Fruit fly (Drosophila melanogaster) whole organism, embryonic: Measurements from ENCODE around the gene drl.
A peak's percentile ranks its signal among the peaks of the same experiment; 100 is the strongest.

ENCODE experiments used
- Abd-B ChIP-seq: fragments of 200-800 bp; sonication (Bioruptor generic); optimal IDR thresholded peaks from 2 replicates; lab custom pipeline; 2018; ENCODE audit warnings: missing biosample characterization, mild to moderate bottlenecking, missing genetic modification characterization, moderate library complexity
- CG10209 ChIP-seq: fragments of 200-800 bp; sonication (Bioruptor generic); optimal IDR thresholded peaks from 3 replicates; lab custom pipeline; 2017; ENCODE audit warnings: missing biosample characterization, mild to moderate bottlenecking, missing genetic modification characterization, missing genetic modification reagents
- CG10267 ChIP-seq: fragments of 200-800 bp; sonication (Bioruptor generic); optimal IDR thresholded peaks from 2 replicates; lab custom pipeline; 2018; ENCODE audit warnings: missing biosample characterization, mild to moderate bottlenecking, missing genetic modification characterization, moderate library complexity
- CG10979 ChIP-seq: fragments of 200-800 bp; sonication (Bioruptor generic); optimal IDR thresholded peaks from 2 replicates; lab custom pipeline; 2018; ENCODE audit warnings: missing biosample characterization, mild to moderate bottlenecking, missing genetic modification characterization, moderate library complexity
- CG12155 ChIP-seq: fragments of 200-800 bp; sonication (Bioruptor generic); optimal IDR thresholded peaks from 3 replicates; lab custom pipeline; 2016; ENCODE audit warnings: missing biosample characterization, missing genetic modification characterization
- CG12219 ChIP-seq: fragments of 200-800 bp; sonication (Bioruptor generic); optimal IDR thresholded peaks from 3 replicates; lab custom pipeline; 2018; ENCODE audit warnings: missing biosample characterization, mild to moderate bottlenecking, missing genetic modification characterization
- CG12659 ChIP-seq: fragments of 200-800 bp; sonication (Bioruptor generic); optimal IDR thresholded peaks from 3 replicates; lab custom pipeline; 2017; ENCODE audit warnings: mild to moderate bottlenecking, missing biosample characterization, missing genetic modification reagents, missing genetic modification characterization
- CG13775 ChIP-seq: fragments of 200-800 bp; sonication (Bioruptor generic); optimal IDR thresholded peaks from 3 replicates; lab custom pipeline; 2017; ENCODE audit warnings: missing biosample characterization, mild to moderate bottlenecking, missing genetic modification characterization
- CG14050 ChIP-seq: fragments of 200-800 bp; sonication (Bioruptor generic); IDR thresholded peaks from 3 replicates; pipeline ENCODE4 v1.3.6; 2022; ENCODE audit warnings: missing biosample characterization, missing genetic modification characterization
- CG14965 ChIP-seq: fragments of 200-800 bp; sonication (Bioruptor generic); optimal IDR thresholded peaks from 2 replicates; lab custom pipeline; 2016; ENCODE audit warnings: missing biosample characterization, missing genetic modification characterization, borderline replicate concordance
- CG16813 ChIP-seq: fragments of 200-800 bp; sonication (Bioruptor generic); IDR thresholded peaks from 3 replicates; pipeline ENCODE4 v1.3.6; 2022; ENCODE audit warnings: missing biosample characterization, missing genetic modification characterization; ENCODE audit not compliant: partially characterized antibody
- CG18262 ChIP-seq: fragments of 200-800 bp; optimal IDR thresholded peaks from 3 replicates; lab custom pipeline; 2019; ENCODE audit warnings: missing biosample characterization, mild to moderate bottlenecking, missing genetic modification characterization, moderate library complexity
- CG5180 ChIP-seq: fragments of 200-800 bp; sonication (Bioruptor generic); optimal IDR thresholded peaks from 3 replicates; lab custom pipeline; 2017; ENCODE audit warnings: missing biosample characterization, missing genetic modification characterization, mild to moderate bottlenecking, moderate library complexity, missing genetic modification reagents
- CG6683 ChIP-seq: fragments of 200-800 bp; sonication (Bioruptor generic); optimal IDR thresholded peaks from 2 replicates; lab custom pipeline; 2017; ENCODE audit warnings: missing biosample characterization, mild to moderate bottlenecking, missing genetic modification characterization, missing genetic modification reagents
- Ets65A ChIP-seq: fragments of 200-800 bp; sonication (Bioruptor generic); peaks from one replicate; lab custom pipeline; 2016; ENCODE audit warnings: missing biosample characterization, missing genetic modification characterization
- Ets97D ChIP-seq: fragments of 200-800 bp; sonication (Bioruptor generic); optimal IDR thresholded peaks from 3 replicates; lab custom pipeline; 2016; ENCODE audit warnings: missing biosample characterization, missing genetic modification characterization
- HLH54F ChIP-seq: fragments of 200-800 bp; sonication (Bioruptor generic); optimal IDR thresholded peaks from 3 replicates; lab custom pipeline; 2016; ENCODE audit warnings: missing biosample characterization, missing genetic modification characterization
- Hmx ChIP-seq: fragments of 200-800 bp; sonication (Bioruptor generic); optimal IDR thresholded peaks from 2 replicates; lab custom pipeline; 2016; ENCODE audit warnings: missing biosample characterization, missing genetic modification characterization
- Jarid2 ChIP-seq: fragments of 200-800 bp; sonication (Bioruptor generic); optimal IDR thresholded peaks from 3 replicates; lab custom pipeline; 2017; ENCODE audit warnings: mild to moderate bottlenecking, missing biosample characterization, missing genetic modification reagents, missing genetic modification characterization
- Mrtf ChIP-seq: fragments of 200-800 bp; sonication (Bioruptor generic); IDR thresholded peaks from 3 replicates; pipeline ENCODE4 v1.3.6; 2022; ENCODE audit warnings: missing biosample characterization, missing genetic modification characterization
- Stat92E ChIP-seq, 3 experiments: fragments of >200 bp in 2 of 3; fragments of 200-800 bp in 1 of 3; sonication (Bioruptor generic) in 1 of 3; optimal IDR thresholded peaks; 2 replicates each; lab custom pipeline; 2017 to 2019; ENCODE audit warnings: missing biosample characterization in 3 of 3, missing genetic modification characterization in 3 of 3, mild to moderate bottlenecking in 1 of 3, moderate library complexity in 1 of 3
- ab ChIP-seq: fragments of 200-800 bp; sonication (Bioruptor generic); optimal IDR thresholded peaks from 2 replicates; lab custom pipeline; 2016; ENCODE audit warnings: missing biosample characterization, missing genetic modification characterization
- dimm ChIP-seq: fragments of 200-800 bp; sonication (Bioruptor generic); IDR thresholded peaks from 2 replicates; pipeline ENCODE4 v1.3.6; 2022; ENCODE audit warnings: missing biosample characterization, missing genetic modification characterization
- ems ChIP-seq: fragments of 200-800 bp; sonication (Bioruptor generic); optimal IDR thresholded peaks from 3 replicates; lab custom pipeline; 2016; ENCODE audit warnings: missing biosample characterization, missing genetic modification characterization
- ewg ChIP-seq: fragments of 200-800 bp; sonication (Bioruptor generic); optimal IDR thresholded peaks from 3 replicates; lab custom pipeline; 2017; ENCODE audit warnings: mild to moderate bottlenecking, missing biosample characterization, missing genetic modification reagents, missing genetic modification characterization
- ftz-f1 ChIP-seq: fragments of 200-800 bp; sonication (Bioruptor generic); optimal IDR thresholded peaks from 2 replicates; lab custom pipeline; 2016; ENCODE audit warnings: missing biosample characterization, missing genetic modification characterization
- gsb-n ChIP-seq: fragments of 200-800 bp; sonication (Bioruptor generic); optimal IDR thresholded peaks from 3 replicates; lab custom pipeline; 2018; ENCODE audit warnings: missing biosample characterization, mild to moderate bottlenecking, missing genetic modification characterization
- hth ChIP-seq: fragments of >200 bp; optimal IDR thresholded peaks from 2 replicates; lab custom pipeline; 2017; ENCODE audit warnings: inconsistent platforms
- insv ChIP-seq, 2 experiments: fragments of 200-800 bp; sonication (Bioruptor generic); optimal IDR thresholded peaks; 3 replicates each; lab custom pipeline; 2016 to 2018; ENCODE audit warnings: missing biosample characterization in 2 of 2, missing genetic modification characterization in 2 of 2
- jing ChIP-seq: fragments of 200-800 bp; sonication (Bioruptor generic); optimal IDR thresholded peaks from 2 replicates; lab custom pipeline; 2018; ENCODE audit warnings: missing biosample characterization, mild to moderate bottlenecking, missing genetic modification characterization
- mld ChIP-seq: fragments of 200-800 bp; sonication (Bioruptor generic); IDR thresholded peaks from 3 replicates; pipeline ENCODE4 v1.3.6; 2022; ENCODE audit warnings: missing biosample characterization, missing genetic modification characterization; ENCODE audit not compliant: partially characterized antibody
- odd ChIP-seq: fragments of 200-800 bp; sonication (Bioruptor generic); optimal IDR thresholded peaks from 2 replicates; lab custom pipeline; 2017; ENCODE audit warnings: missing biosample characterization, mild to moderate bottlenecking, missing genetic modification characterization
- p53 ChIP-seq: fragments of 200-800 bp; sonication (Bioruptor generic); optimal IDR thresholded peaks from 2 replicates; lab custom pipeline; 2016; ENCODE audit warnings: missing biosample characterization, missing genetic modification characterization
- pb ChIP-seq: fragments of 200-800 bp; sonication (Bioruptor generic); optimal IDR thresholded peaks from 3 replicates; lab custom pipeline; 2016; ENCODE audit warnings: missing biosample characterization, missing genetic modification characterization
- prd ChIP-seq, 3 experiments: fragments of >200 bp in 2 of 3; fragments of 200-800 bp in 1 of 3; sonication (Bioruptor generic) in 1 of 3; optimal IDR thresholded peaks in 2 of 3; IDR thresholded peaks in 1 of 3; 2 replicates in 2 of 3; 3 replicates in 1 of 3; pipeline versions ENCODE4 v1.3.6 to Lab custom; 2017 to 2022; ENCODE audit warnings: missing biosample characterization in 1 of 3, missing genetic modification characterization in 1 of 3
- pzg ChIP-seq: fragments of 200-800 bp; sonication (Bioruptor generic); optimal IDR thresholded peaks from 3 replicates; lab custom pipeline; 2018; ENCODE audit warnings: missing biosample characterization, mild to moderate bottlenecking, missing genetic modification characterization, moderate library complexity
- sug ChIP-seq: fragments of 200-800 bp; optimal IDR thresholded peaks from 2 replicates; lab custom pipeline; 2019; ENCODE audit warnings: missing biosample characterization, mild to moderate bottlenecking, missing genetic modification characterization, moderate library complexity
- toy ChIP-seq: fragments of 200-800 bp; sonication (Bioruptor generic); IDR thresholded peaks from 2 replicates; pipeline ENCODE4 v1.3.6; 2022; ENCODE audit warnings: missing biosample characterization, missing genetic modification characterization
- trh ChIP-seq: fragments of 200-800 bp; sonication (Bioruptor generic); optimal IDR thresholded peaks from 2 replicates; lab custom pipeline; 2016; ENCODE audit warnings: missing biosample characterization, missing genetic modification characterization
- tup ChIP-seq: fragments of 200-800 bp; sonication (Bioruptor generic); optimal IDR thresholded peaks from 2 replicates; lab custom pipeline; 2016; ENCODE audit warnings: missing biosample characterization, mild to moderate bottlenecking, missing genetic modification characterization, moderate library complexity
- vvl ChIP-seq: fragments of 200-800 bp; sonication (Bioruptor generic); IDR thresholded peaks from 2 replicates; pipeline ENCODE4 v1.3.6; 2022; ENCODE audit warnings: missing biosample characterization, missing genetic modification characterization
- zfh2 ChIP-seq: fragments of 200-800 bp; sonication (Bioruptor generic); optimal IDR thresholded peaks from 2 replicates; lab custom pipeline; 2016; ENCODE audit warnings: missing biosample characterization, missing genetic modification characterization

The drl gene

DNA sequence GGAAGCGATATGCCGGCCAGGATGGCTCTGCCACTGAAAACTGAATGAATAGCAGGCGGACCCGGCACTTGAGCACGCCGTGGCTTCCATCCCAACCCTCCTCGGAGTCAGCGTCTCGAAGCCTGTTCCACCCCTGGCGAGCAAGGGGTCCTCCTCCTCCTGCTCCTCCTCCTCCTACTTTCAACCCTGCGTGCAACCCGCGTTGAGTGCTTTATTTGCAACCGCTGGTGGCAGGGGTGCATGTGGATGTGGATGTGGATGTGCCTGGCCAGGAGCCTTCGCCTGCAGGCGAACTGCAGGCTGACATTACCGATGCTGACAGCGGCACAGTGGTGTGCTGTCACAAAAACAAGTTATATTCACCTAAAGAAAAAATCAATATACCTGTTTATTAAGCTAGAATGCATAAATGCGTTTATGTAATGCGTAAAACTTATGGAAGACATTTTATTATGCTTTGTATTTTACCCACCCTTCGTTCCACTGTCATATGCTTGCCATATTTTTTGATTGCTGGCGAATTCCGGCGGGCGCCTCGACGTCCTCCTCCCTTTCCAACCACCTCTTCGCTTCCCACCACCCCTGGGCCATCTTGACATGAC is 6.4 kb downstream of the drl start (continued):
- TF ChIP-seq CG12219 (GFP tag; lab: Kevin White, UChicago) = peak; percentile 66
- TF ChIP-seq Mrtf = peak; percentile 52; the same call in 1 of the 3 replicates
- TF ChIP-seq CG12659 (GFP tag; lab: Kevin White, UChicago) = peak; percentile 25
- no peak for TF ChIP-seq trh
- TF ChIP-seq toy (GFP tag; lab: Robert Waterston, UW) = no peak
- TF ChIP-seq CG10979 (tag; lab: Kevin White, UChicago) = peak; percentile 76
- no peak for TF ChIP-seq hth
- TF ChIP-seq CG14965 (GFP tag; lab: Kevin White, UChicago) = no peak
- no peak for TF ChIP-seq zfh2 (GFP tag; lab: Kevin White, UChicago)
- TF ChIP-seq p53 (GFP tag; lab: Kevin White, UChicago) = no peak
- no peak for TF ChIP-seq CG5180 (GFP tag; lab: Kevin White, UChicago)
- no peak for TF ChIP-seq ftz-f1 (GFP tag; lab: Kevin White, UChicago)
- peak; percentile 41 for TF ChIP-seq ewg (GFP tag; lab: Kevin White, UChicago)
- no peak for TF ChIP-seq prd (optimal IDR thresholded peaks at IDR 0.05; lab: Kevin White, UChicago)
- peak; percentile 87 for TF ChIP-seq prd (GFP tag; IDR thresholded peaks at IDR 0.05; lab: Robert Waterston, UW)
- no peak for TF ChIP-seq ems (GFP tag; lab: Kevin White, UChicago)
- TF ChIP-seq odd (GFP tag; lab: Kevin White, UChicago) = no peak
- TF ChIP-seq CG12155 (GFP tag; lab: Kevin White, UChicago) = peak; percentile 4
- TF ChIP-seq Jarid2 (GFP tag; lab: Kevin White, UChicago) = no peak
- TF ChIP-seq CG10209 (GFP tag; lab: Kevin White, UChicago) = peak; percentile 56
- peak; percentile 75 for TF ChIP-seq dimm (GFP tag; lab: Robert Waterston, UW)
- TF ChIP-seq CG6683 (GFP tag; lab: Kevin White, UChicago) = peak; percentile 22
- peak; percentile 13 for TF ChIP-seq Ets65A (GFP tag; lab: Kevin White, UChicago)
- TF ChIP-seq CG18262 (tag; lab: Kevin White, UChicago) = peak; percentile 81
- TF ChIP-seq HLH54F = no peak
- TF ChIP-seq ab (GFP tag; lab: Kevin White, UChicago) = no peak
- peak; percentile 42 for TF ChIP-seq pb
- TF ChIP-seq jing (GFP tag; lab: Kevin White, UChicago) = peak; percentile 33
- TF ChIP-seq tup = no peak
- TF ChIP-seq CG13775 = peak; percentile 38
- no peak for TF ChIP-seq Ets97D (GFP tag; lab: Kevin White, UChicago)
- TF ChIP-seq Stat92E (GFP tag; optimal IDR thresholded peaks at IDR 0.05; lab: Kevin White, UChicago) = no peak
- no peak for TF ChIP-seq Hmx (GFP tag; lab: Kevin White, UChicago)
- TF ChIP-seq pzg (GFP tag; lab: Kevin White, UChicago) = no peak
- no peak for TF ChIP-seq insv (GFP tag; optimal IDR thresholded peaks at IDR 0.05; lab: Kevin White, UChicago)
- TF ChIP-seq, all 482 proteins: peak for 257

DNA sequence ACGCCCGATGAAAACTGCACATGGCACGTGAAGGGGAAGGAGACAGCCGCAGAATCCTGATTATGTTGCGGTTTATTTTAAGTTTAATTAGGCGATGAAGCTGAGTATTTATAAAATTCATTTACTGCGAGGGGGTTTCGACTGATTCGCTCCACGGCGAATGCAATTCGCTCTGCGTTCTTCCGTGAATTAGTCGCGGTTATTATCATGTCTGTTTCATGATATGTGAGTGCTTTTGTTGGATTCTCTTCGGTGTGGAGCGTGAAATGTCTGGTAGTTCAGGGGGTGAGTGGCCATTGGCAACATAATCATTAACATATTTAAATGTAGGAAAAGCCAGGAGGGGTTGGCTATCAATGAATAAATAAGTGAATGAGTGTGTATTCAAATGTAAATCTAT is 8.3 kb downstream of the drl start:
- TF ChIP-seq CG16813 (GFP tag; lab: Robert Waterston, UW) (no peak), mld (GFP tag; lab: Robert Waterston, UW) (no peak), Ets97D (GFP tag; lab: Kevin White, UChicago) (no peak), vvl (peak; percentile 71; the same call in 1 of the 2 replicates), CG14050 (GFP tag; lab: Robert Waterston, UW) (no peak), CG10267 (tag; lab: Kevin White, UChicago) (no peak), Abd-B (GFP tag; lab: Kevin White, UChicago) (no peak), gsb-n (tag; lab: Kevin White, UChicago) (peak; percentile 99), sug (tag; lab: Kevin White, UChicago) (no peak)
